Fruit fly (Drosophila melanogaster): ENCODE results near the gene pic.

pic gene

DNA sequence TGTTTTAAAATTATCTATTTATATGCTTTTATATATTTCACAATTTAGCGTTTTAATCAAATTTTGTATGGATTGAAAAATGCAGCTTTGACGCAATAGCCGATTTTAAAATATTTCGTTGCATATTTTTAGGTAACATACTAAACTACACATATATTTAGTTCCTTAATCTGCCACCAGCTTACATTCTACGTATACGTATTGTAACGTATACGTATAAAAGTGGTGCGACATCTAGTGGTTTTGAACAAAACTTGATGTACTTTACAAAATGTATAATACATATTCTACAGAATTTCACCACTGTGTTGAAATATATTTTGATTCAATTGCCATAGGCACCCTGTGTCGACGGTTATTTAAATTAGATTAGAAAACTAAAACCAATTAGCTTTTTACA lies 26.2 kb downstream of the pic start (continued):
- no peak for TF ChIP-seq CG10147 (GFP tag; optimal IDR thresholded peaks at IDR 0.05)
- TF ChIP-seq tna (GFP tag; IDR thresholded peaks at IDR 0.05; ENCODE audit: partially characterized antibody): no peak
- TF ChIP-seq Doc2 (GFP tag; IDR thresholded peaks at IDR 0.05): no peak
- TF ChIP-seq CG7357 (GFP tag; IDR thresholded peaks at IDR 0.05): no peak
- no peak for TF ChIP-seq pb (GFP tag; optimal IDR thresholded peaks at IDR 0.05)
- TF ChIP-seq CG32767 (GFP tag; IDR thresholded peaks at IDR 0.05): no peak
- no peak for TF ChIP-seq Optix (GFP tag; IDR thresholded peaks at IDR 0.05)
- TF ChIP-seq CG8944 (GFP tag; optimal IDR thresholded peaks at IDR 0.05): peak; percentile 9
- TF ChIP-seq hb (GFP tag; IDR thresholded peaks at IDR 0.05; ENCODE audit: partially characterized antibody): no peak
- TF ChIP-seq CG15073 (GFP tag; optimal IDR thresholded peaks at IDR 0.05): no peak
- no peak for TF ChIP-seq TFAM (GFP tag; optimal IDR thresholded peaks at IDR 0.05)
- TF ChIP-seq CG1832 (GFP tag; optimal IDR thresholded peaks at IDR 0.05): no peak
- no peak for TF ChIP-seq ken (GFP tag; IDR thresholded peaks at IDR 0.05)
- TF ChIP-seq Elba2 (GFP tag; optimal IDR thresholded peaks at IDR 0.05): no peak
- TF ChIP-seq CG1529 (GFP tag; optimal IDR thresholded peaks at IDR 0.05): no peak
- no peak for TF ChIP-seq CG9797 (GFP tag; optimal IDR thresholded peaks at IDR 0.05)
- no peak for TF ChIP-seq her (GFP tag; optimal IDR thresholded peaks at IDR 0.05)
- no peak for TF ChIP-seq Spps (tag; optimal IDR thresholded peaks at IDR 0.05)
- no peak for TF ChIP-seq CG13894 (tag; optimal IDR thresholded peaks at IDR 0.05)
- peak; percentile 7 for TF ChIP-seq slou (GFP tag; optimal IDR thresholded peaks at IDR 0.05)
- no peak for TF ChIP-seq CG10321 (GFP tag; IDR thresholded peaks at IDR 0.05)
- TF ChIP-seq chif (GFP tag; optimal IDR thresholded peaks at IDR 0.05): peak in 1 of 2 experiments; percentile 45
- peak in 1 of 3 experiments; percentile 3 for TF ChIP-seq lola (GFP tag; optimal IDR thresholded peaks at IDR 0.05)
- TF ChIP-seq zen2 (GFP tag; IDR thresholded peaks at IDR 0.05; ENCODE audit: partially characterized antibody): no peak
- peak; percentile 23 for TF ChIP-seq B-H2 (GFP tag; optimal IDR thresholded peaks at IDR 0.05)
- no peak for TF ChIP-seq CG4404 (GFP tag; IDR thresholded peaks at IDR 0.05)
- TF ChIP-seq HLH3B (GFP tag; IDR thresholded peaks at IDR 0.05): no peak
- TF ChIP-seq GATAe (GFP tag; conservative IDR thresholded peaks at IDR 0.05): no peak
- TF ChIP-seq ftz-f1 (GFP tag; optimal IDR thresholded peaks at IDR 0.05): no peak
- no peak for TF ChIP-seq scrt (GFP tag; optimal IDR thresholded peaks at IDR 0.05)
- no peak for TF ChIP-seq CG12071 (GFP tag; optimal IDR thresholded peaks at IDR 0.05)
- no peak for TF ChIP-seq NC2α (GFP tag; optimal IDR thresholded peaks at IDR 0.05)
- TF ChIP-seq nmo (GFP tag; optimal IDR thresholded peaks at IDR 0.05): peak; percentile 34
- TF ChIP-seq cato (GFP tag; optimal IDR thresholded peaks at IDR 0.05; ENCODE audit: borderline replicate concordance): no peak
- TF ChIP-seq phol (tag; optimal IDR thresholded peaks at IDR 0.05): peak; percentile 22
- no peak for TF ChIP-seq Doc3 (GFP tag; IDR thresholded peaks at IDR 0.05; ENCODE audit: partially characterized antibody)
- TF ChIP-seq Fer2 (tag; optimal IDR thresholded peaks at IDR 0.05): no peak
- TF ChIP-seq hbn (GFP tag; IDR thresholded peaks at IDR 0.05; ENCODE audit: partially characterized antibody): no peak
- no peak for TF ChIP-seq Aef1 (GFP tag; IDR thresholded peaks at IDR 0.05)
- no peak for TF ChIP-seq Ravus (GFP tag; IDR thresholded peaks at IDR 0.05)
- no peak for TF ChIP-seq Asciz (GFP tag; optimal IDR thresholded peaks at IDR 0.05)
- TF ChIP-seq lilli (GFP tag; optimal IDR thresholded peaks at IDR 0.05): no peak
- TF ChIP-seq CG11398 (GFP tag; optimal IDR thresholded peaks at IDR 0.05): no peak
- no peak for TF ChIP-seq CG4328 (GFP tag; optimal IDR thresholded peaks at IDR 0.05)
- TF ChIP-seq mirr (GFP tag; optimal IDR thresholded peaks at IDR 0.05): no peak
- TF ChIP-seq bab2 (GFP tag; optimal IDR thresholded peaks at IDR 0.05): peak; percentile 5
- TF ChIP-seq Sox102F (GFP tag; optimal IDR thresholded peaks at IDR 0.05): peak; percentile 30
- TF ChIP-seq CTCF (GFP tag; optimal IDR thresholded peaks at IDR 0.05): peak; percentile 96
- no peak for TF ChIP-seq trh (GFP tag; optimal IDR thresholded peaks at IDR 0.05)
- TF ChIP-seq Fer1 (GFP tag; optimal IDR thresholded peaks at IDR 0.05): no peak
- TF ChIP-seq ara (GFP tag; IDR thresholded peaks at IDR 0.05): no peak
- TF ChIP-seq CG6254 (GFP tag; optimal IDR thresholded peaks at IDR 0.05): peak; percentile 99

Measured in whole organism, embryonic.